Worm (Caenorhabditis elegans): ENCODE data around the gene fre-1.

fre-1 gene

DNA sequence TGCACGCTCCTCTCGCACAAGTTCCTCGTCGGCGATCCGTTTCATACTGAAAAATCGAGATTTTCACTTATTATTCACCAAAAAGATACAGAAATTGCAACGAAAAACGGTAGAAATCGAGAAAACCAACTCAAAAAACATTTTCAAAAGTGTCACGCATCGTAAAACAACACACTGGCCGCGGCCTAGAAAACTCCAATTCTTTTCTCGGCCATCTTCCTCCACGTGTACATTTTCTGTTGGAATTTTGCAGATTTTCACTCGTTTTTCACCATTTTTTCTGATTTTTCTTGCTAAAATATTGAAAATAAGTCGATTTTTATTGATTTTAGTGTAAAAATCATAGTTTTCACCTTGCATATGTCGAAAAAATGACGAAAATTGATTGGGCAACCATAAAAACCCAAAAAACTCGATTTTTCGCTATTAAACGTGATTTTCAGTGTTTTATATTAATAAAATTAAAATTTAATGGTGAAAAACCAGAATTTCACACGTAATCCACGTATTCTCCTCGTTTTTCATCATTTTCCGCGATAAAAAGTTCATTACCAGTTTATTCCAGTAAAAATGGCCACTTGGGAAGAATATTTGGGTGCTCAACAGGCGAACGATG, 3.3 kb upstream of the fre-1 start, which contains the start of the genes dcs-1 and sec-23:
Gene dcs-1 (minus strand): TSS at position 46 of the 616 bp plus-strand sequence.
Gene sec-23 (plus strand): TSS at position 566 of the 616 bp plus-strand sequence.
- TF ChIP-seq pqm-1 (tag; optimal IDR thresholded peaks at IDR 0.05) (no peak), nhr-28 (tag; optimal IDR thresholded peaks at IDR 0.05) (no peak), sox-4 (tag; optimal IDR thresholded peaks at IDR 0.05) (no peak), egl-13 (tag; optimal IDR thresholded peaks at IDR 0.05) (no peak), dsc-1 (tag; optimal IDR thresholded peaks at IDR 0.05) (no peak), efl-3 (GFP tag; optimal IDR thresholded peaks at IDR 0.05) (no peak), xbp-1 (tag; optimal IDR thresholded peaks at IDR 0.05) (peak; percentile 18), elt-2 (tag; optimal IDR thresholded peaks at IDR 0.05) (no peak), mep-1 (tag; optimal IDR thresholded peaks at IDR 0.05) (peak; percentile 33), C34B4.2 (tag; optimal IDR thresholded peaks at IDR 0.05) (no peak), skn-1 (tag; optimal IDR thresholded peaks at IDR 0.05) (no peak), fkh-4 (tag; optimal IDR thresholded peaks at IDR 0.05; ENCODE audit: borderline replicate concordance) (no peak), vab-15 (tag; optimal IDR thresholded peaks at IDR 0.05) (no peak), fkh-8 (tag; optimal IDR thresholded peaks at IDR 0.05) (peak; percentile 1), ets-5 (GFP tag; IDR thresholded peaks at IDR 0.05) (no peak), unc-98 (GFP tag; IDR thresholded peaks at IDR 0.05) (no peak), C04F5.9 (tag; optimal IDR thresholded peaks at IDR 0.05) (no peak), tbx-2 (tag; optimal IDR thresholded peaks at IDR 0.05) (peak; percentile 21), unc-62 (GFP tag; optimal IDR thresholded peaks at IDR 0.05) (no peak), unc-130 (tag; optimal IDR thresholded peaks at IDR 0.05) (no peak), sup-37 (GFP tag; optimal IDR thresholded peaks at IDR 0.05) (no peak), alr-1 (tag; optimal IDR thresholded peaks at IDR 0.05; ENCODE audit: borderline replicate concordance) (no peak), efl-1 (optimal IDR thresholded peaks at IDR 0.05) (peak; percentile 17 to 18), efl-1 (GFP tag; optimal IDR thresholded peaks at IDR 0.05 in 1 of 2) (peak in 1 of 2 experiments; percentile 44), ceh-82 (tag; optimal IDR thresholded peaks at IDR 0.05) (peak in 1 of 3 experiments; percentile 20), fkh-10 (GFP tag; optimal IDR thresholded peaks at IDR 0.05) (no peak), nhr-47 (tag; optimal IDR thresholded peaks at IDR 0.05) (peak; percentile 7), ama-1 (optimal IDR thresholded peaks at IDR 0.05) (no peak), nhr-85 (tag) (no peak), egl-27 (tag; optimal IDR thresholded peaks at IDR 0.05) (no peak), zip-4 (GFP tag; optimal IDR thresholded peaks at IDR 0.05) (no peak), lir-3 (tag; optimal IDR thresholded peaks at IDR 0.05; ENCODE audit: poor library complexity) (no peak), nhr-76 (tag; optimal IDR thresholded peaks at IDR 0.05) (no peak), nhr-20 (tag; optimal IDR thresholded peaks at IDR 0.05) (no peak), lsy-2 (tag; optimal IDR thresholded peaks at IDR 0.05) (peak; percentile 13 to 15), ztf-11 (tag; optimal IDR thresholded peaks at IDR 0.05) (no peak), unc-86 (tag; optimal IDR thresholded peaks at IDR 0.05) (no peak), mdl-1 (tag; optimal IDR thresholded peaks at IDR 0.05) (peak in 1 of 2 experiments; percentile 6), hlh-17 (GFP tag; optimal IDR thresholded peaks at IDR 0.05; ENCODE audit: borderline replicate concordance) (no peak), lin-14 (GFP tag; optimal IDR thresholded peaks at IDR 0.05) (no peak), nhr-77 (tag; optimal IDR thresholded peaks at IDR 0.05) (no peak), C16A3.4 (tag; optimal IDR thresholded peaks at IDR 0.05) (no peak), dpl-1 (GFP tag; optimal IDR thresholded peaks at IDR 0.05) (peak in 1 of 3 experiments; percentile 23), tlp-1 (tag; optimal IDR thresholded peaks at IDR 0.05) (no peak), elt-3 (tag; optimal IDR thresholded peaks at IDR 0.05) (no peak), F16B12.6 (tag; optimal IDR thresholded peaks at IDR 0.05) (no peak), zag-1 (tag; optimal IDR thresholded peaks at IDR 0.05) (no peak), ces-1 (GFP tag; optimal IDR thresholded peaks at IDR 0.05) (no peak), ceh-63 (GFP tag; optimal IDR thresholded peaks at IDR 0.05) (no peak), rnt-1 (tag; optimal IDR thresholded peaks at IDR 0.05) (peak; percentile 83), swsn-7 (tag; optimal IDR thresholded peaks at IDR 0.05) (no peak), lin-35 (GFP tag; optimal IDR thresholded peaks at IDR 0.05) (peak in 1 of 2 experiments; percentile 26), jun-1 (tag; optimal IDR thresholded peaks at IDR 0.05) (no peak)
